Worm (Caenorhabditis elegans): ENCODE measurements around the gene F59B10.4.

ce11 chrII:10486738-10487137 is 32.2 kb downstream of the F59B10.4 start, which contains the start of gene ZK666.15:
- TF ChIP-seq nhr-12 (tag; optimal IDR thresholded peaks at IDR 0.05) = no peak
- no peak for TF ChIP-seq elt-3 (tag; optimal IDR thresholded peaks at IDR 0.05)
- TF ChIP-seq C04F5.9 (tag; optimal IDR thresholded peaks at IDR 0.05) = no peak
- TF ChIP-seq snpc-4 (tag; optimal IDR thresholded peaks at IDR 0.05) = no peak
- TF ChIP-seq ceh-88 (GFP tag; IDR thresholded peaks at IDR 0.05) = no peak
- no peak for TF ChIP-seq lin-13 (GFP tag; optimal IDR thresholded peaks at IDR 0.05)
- TF ChIP-seq dsc-1 (tag; optimal IDR thresholded peaks at IDR 0.05) = no peak
- TF ChIP-seq lin-15B (tag; optimal IDR thresholded peaks at IDR 0.05) = no peak
- no peak for TF ChIP-seq lin-39 (tag; optimal IDR thresholded peaks at IDR 0.05)
- TF ChIP-seq nhr-71 (tag; optimal IDR thresholded peaks at IDR 0.05) = no peak
- no peak for TF ChIP-seq isw-1 (GFP tag; IDR thresholded peaks at IDR 0.05)
- no peak for TF ChIP-seq grh-1 (GFP tag; IDR thresholded peaks at IDR 0.05)
- TF ChIP-seq nhr-90 (tag; optimal IDR thresholded peaks at IDR 0.05; ENCODE audit: poor library complexity) = no peak

Measured in whole organism, L1 larva.